Fruit fly (Drosophila melanogaster) whole organism, embryonic: ENCODE data around the gene CG12012.

Source experiments
- Atf3 ChIP-seq: fragments of 200-800 bp; sonication (Bioruptor generic); optimal IDR thresholded peaks from 3 replicates; lab custom pipeline; 2016; ENCODE audit warnings: missing biosample characterization, missing genetic modification characterization
- CG10565 ChIP-seq: fragments of 200-800 bp; sonication (Bioruptor generic); optimal IDR thresholded peaks from 3 replicates; lab custom pipeline; 2016; ENCODE audit warnings: missing biosample characterization, mild to moderate bottlenecking, missing genetic modification characterization
- CG12391 ChIP-seq: fragments of 200-800 bp; sonication (Bioruptor generic); optimal IDR thresholded peaks from 3 replicates; lab custom pipeline; 2018; ENCODE audit warnings: missing biosample characterization, mild to moderate bottlenecking, missing genetic modification characterization, moderate library complexity
- CG14441 ChIP-seq: fragments of 200-800 bp; sonication (Bioruptor generic); IDR thresholded peaks from 2 replicates; pipeline ENCODE4 v1.3.6; 2022; ENCODE audit warnings: missing biosample characterization, missing genetic modification characterization
- CG14710 ChIP-seq: fragments of 200-800 bp; sonication (Bioruptor generic); optimal IDR thresholded peaks from 3 replicates; lab custom pipeline; 2019; ENCODE audit warnings: missing biosample characterization, mild to moderate bottlenecking, missing genetic modification characterization, moderate library complexity
- CG15269 ChIP-seq: fragments of 200-800 bp; sonication (Bioruptor generic); optimal IDR thresholded peaks from 2 replicates; lab custom pipeline; 2018; ENCODE audit warnings: missing biosample characterization, mild to moderate bottlenecking, missing genetic modification characterization, moderate library complexity
- CG15479 ChIP-seq: fragments of 200-800 bp; sonication (Bioruptor generic); optimal IDR thresholded peaks from 3 replicates; lab custom pipeline; 2019; ENCODE audit warnings: missing biosample characterization, mild to moderate bottlenecking, missing genetic modification characterization, moderate library complexity
- CG1603 ChIP-seq: fragments of 200-800 bp; sonication (Bioruptor generic); optimal IDR thresholded peaks from 2 replicates; lab custom pipeline; 2019; ENCODE audit warnings: missing biosample characterization, mild to moderate bottlenecking, missing genetic modification characterization, moderate library complexity
- CG2120 ChIP-seq: fragments of 200-800 bp; sonication (Bioruptor generic); optimal IDR thresholded peaks from 3 replicates; lab custom pipeline; 2016; ENCODE audit warnings: missing biosample characterization, missing genetic modification characterization
- CG2199 ChIP-seq: fragments of 200-800 bp; sonication (Bioruptor generic); IDR thresholded peaks from 3 replicates; pipeline ENCODE4 v1.3.6; 2022; ENCODE audit warnings: missing biosample characterization, missing genetic modification characterization
- CG2678 ChIP-seq: fragments of 200-800 bp; sonication (Bioruptor generic); optimal IDR thresholded peaks from 3 replicates; lab custom pipeline; 2019; ENCODE audit warnings: missing biosample characterization, mild to moderate bottlenecking, missing genetic modification characterization, moderate library complexity
- CG3163 ChIP-seq: fragments of 200-800 bp; sonication (Bioruptor generic); optimal IDR thresholded peaks from 3 replicates; lab custom pipeline; 2016; ENCODE audit warnings: missing biosample characterization, missing genetic modification characterization
- CG32532 ChIP-seq: fragments of 200-800 bp; sonication (Bioruptor generic); IDR thresholded peaks from 2 replicates; pipeline ENCODE4 v1.3.6; 2022; ENCODE audit warnings: missing biosample characterization, missing genetic modification characterization
- CG33557 ChIP-seq: fragments of 200-800 bp; sonication (Bioruptor generic); optimal IDR thresholded peaks from 2 replicates; lab custom pipeline; 2019; ENCODE audit warnings: missing biosample characterization, mild to moderate bottlenecking, missing genetic modification characterization, moderate library complexity
- CG4820 ChIP-seq: fragments of 200-800 bp; sonication (Bioruptor generic); optimal IDR thresholded peaks from 3 replicates; lab custom pipeline; 2016; ENCODE audit warnings: missing biosample characterization, missing genetic modification characterization
- CG6254 ChIP-seq: fragments of 200-800 bp; sonication (Bioruptor generic); optimal IDR thresholded peaks from 3 replicates; lab custom pipeline; 2017; ENCODE audit warnings: mild to moderate bottlenecking, missing biosample characterization, missing genetic modification reagents, missing genetic modification characterization
- CG6689 ChIP-seq: fragments of 200-800 bp; sonication (Bioruptor generic); IDR thresholded peaks from 2 replicates; pipeline ENCODE4 v1.3.6; 2022; ENCODE audit warnings: missing biosample characterization, missing genetic modification characterization
- CG8290 ChIP-seq, 3 experiments: fragments of 200-800 bp; sonication (Bioruptor generic); optimal IDR thresholded peaks; 2 replicates each; lab custom pipeline; 2016 to 2019; ENCODE audit warnings: missing biosample characterization in 3 of 3, missing genetic modification characterization in 3 of 3, mild to moderate bottlenecking in 2 of 3, moderate library complexity in 1 of 3
- Drgx ChIP-seq: fragments of 200-800 bp; sonication (Bioruptor generic); IDR thresholded peaks from 2 replicates; pipeline ENCODE4 v1.3.6; 2022; ENCODE audit warnings: missing biosample characterization, missing genetic modification characterization
- Hr51 ChIP-seq, 2 experiments: fragments of 200-800 bp; sonication (Bioruptor generic); optimal IDR thresholded peaks; 2 replicates in 1 of 2; 3 replicates in 1 of 2; lab custom pipeline; 2016 to 2018; ENCODE audit warnings: missing biosample characterization in 2 of 2, missing genetic modification characterization in 2 of 2, mild to moderate bottlenecking in 1 of 2, moderate library complexity in 1 of 2
- Med ChIP-seq: fragments of 200-800 bp; sonication (Bioruptor generic); peaks from one replicate; lab custom pipeline; 2016; ENCODE audit warnings: missing biosample characterization, missing genetic modification characterization, mild to moderate bottlenecking, inconsistent platforms, moderate library complexity
- Neu2 ChIP-seq: fragments of 200-800 bp; sonication (Bioruptor generic); optimal IDR thresholded peaks from 3 replicates; lab custom pipeline; 2016; ENCODE audit warnings: missing biosample characterization, missing genetic modification characterization, borderline replicate concordance
- Ptx1 ChIP-seq: fragments of 200-800 bp; sonication (Bioruptor generic); IDR thresholded peaks from 2 replicates; pipeline ENCODE4 v1.3.6; 2022; ENCODE audit warnings: missing biosample characterization, missing genetic modification characterization
- Scr ChIP-seq: fragments of 200-800 bp; sonication (Bioruptor generic); IDR thresholded peaks from 2 replicates; pipeline ENCODE4 v1.3.6; 2022; ENCODE audit warnings: missing biosample characterization, missing genetic modification characterization; ENCODE audit not compliant: partially characterized antibody
- Sox102F ChIP-seq: fragments of 200-800 bp; sonication (Bioruptor generic); optimal IDR thresholded peaks from 2 replicates; lab custom pipeline; 2018; ENCODE audit warnings: missing biosample characterization, mild to moderate bottlenecking, missing genetic modification characterization, moderate library complexity
- bbx ChIP-seq: fragments of 200-800 bp; sonication (Bioruptor generic); IDR thresholded peaks from 2 replicates; pipeline ENCODE4 v1.3.6; 2022; ENCODE audit warnings: missing biosample characterization, missing genetic modification characterization; ENCODE audit not compliant: partially characterized antibody
- br ChIP-seq: fragments of >200 bp; optimal IDR thresholded peaks from 2 replicates; lab custom pipeline; 2017
- cg ChIP-seq: fragments of 200-800 bp; sonication (Bioruptor generic); optimal IDR thresholded peaks from 3 replicates; lab custom pipeline; 2019; ENCODE audit warnings: missing biosample characterization, mild to moderate bottlenecking, missing genetic modification characterization, moderate library complexity
- chinmo ChIP-seq: fragments of 200-800 bp; sonication (Bioruptor generic); IDR thresholded peaks from 4 replicates; pipeline ENCODE4 v1.3.6; 2022; ENCODE audit warnings: missing biosample characterization, missing genetic modification characterization; ENCODE audit not compliant: partially characterized antibody
- croc ChIP-seq: fragments of 200-800 bp; sonication (Bioruptor generic); conservative IDR thresholded peaks from 3 replicates; pipeline ENCODE4 v1.3.6; 2022; ENCODE audit warnings: missing biosample characterization, missing genetic modification characterization
- dysf ChIP-seq: fragments of 200-800 bp; sonication (Bioruptor generic); IDR thresholded peaks from 3 replicates; pipeline ENCODE4 v1.3.6; 2022; ENCODE audit warnings: missing biosample characterization, missing genetic modification characterization
- fd3F ChIP-seq: fragments of 200-800 bp; sonication (Bioruptor generic); optimal IDR thresholded peaks from 2 replicates; lab custom pipeline; 2018; ENCODE audit warnings: missing biosample characterization, mild to moderate bottlenecking, missing genetic modification characterization, moderate library complexity
- ftz-f1 ChIP-seq: fragments of 200-800 bp; sonication (Bioruptor generic); optimal IDR thresholded peaks from 2 replicates; lab custom pipeline; 2016; ENCODE audit warnings: missing biosample characterization, missing genetic modification characterization
- gem ChIP-seq: fragments of 200-800 bp; sonication (Bioruptor generic); optimal IDR thresholded peaks from 2 replicates; lab custom pipeline; 2019; ENCODE audit warnings: missing biosample characterization, mild to moderate bottlenecking, missing genetic modification characterization, moderate library complexity
- grau ChIP-seq: fragments of 200-800 bp; optimal IDR thresholded peaks from 3 replicates; lab custom pipeline; 2019; ENCODE audit warnings: missing biosample characterization, mild to moderate bottlenecking, missing genetic modification characterization, moderate library complexity
- grn ChIP-seq: fragments of 200-800 bp; sonication (Bioruptor generic); optimal IDR thresholded peaks from 3 replicates; lab custom pipeline; 2017; ENCODE audit warnings: missing biosample characterization, missing genetic modification characterization
- gsb ChIP-seq: fragments of 200-800 bp; sonication (Bioruptor generic); IDR thresholded peaks from 2 replicates; pipeline ENCODE4 v1.3.6; 2022; ENCODE audit warnings: missing biosample characterization, missing genetic modification characterization
- hth ChIP-seq: fragments of >200 bp; optimal IDR thresholded peaks from 2 replicates; lab custom pipeline; 2017; ENCODE audit warnings: inconsistent platforms
- ken ChIP-seq: fragments of 200-800 bp; sonication (Bioruptor generic); IDR thresholded peaks from 3 replicates; pipeline ENCODE4 v1.3.6; 2022; ENCODE audit warnings: missing biosample characterization, missing genetic modification characterization
- lab ChIP-seq: fragments of 200-800 bp; sonication (Bioruptor generic); optimal IDR thresholded peaks from 3 replicates; lab custom pipeline; 2017; ENCODE audit warnings: missing biosample characterization, missing genetic modification characterization, mild to moderate bottlenecking, moderate library complexity, missing genetic modification reagents
- lilli ChIP-seq: fragments of 200-800 bp; sonication (Bioruptor generic); optimal IDR thresholded peaks from 3 replicates; lab custom pipeline; 2016; ENCODE audit warnings: missing biosample characterization, missing genetic modification characterization
- nerfin-1 ChIP-seq: fragments of 200-800 bp; sonication (Bioruptor generic); optimal IDR thresholded peaks from 3 replicates; lab custom pipeline; 2019; ENCODE audit warnings: missing biosample characterization, mild to moderate bottlenecking, missing genetic modification characterization, moderate library complexity
- nmo ChIP-seq: fragments of 200-800 bp; sonication (Bioruptor generic); optimal IDR thresholded peaks from 2 replicates; lab custom pipeline; 2018; ENCODE audit warnings: missing biosample characterization, mild to moderate bottlenecking, missing genetic modification characterization, moderate library complexity
- prd ChIP-seq, 3 experiments: fragments of >200 bp in 2 of 3; fragments of 200-800 bp in 1 of 3; sonication (Bioruptor generic) in 1 of 3; optimal IDR thresholded peaks in 2 of 3; IDR thresholded peaks in 1 of 3; 2 replicates in 2 of 3; 3 replicates in 1 of 3; pipeline versions ENCODE4 v1.3.6 to Lab custom; 2017 to 2022; ENCODE audit warnings: missing biosample characterization in 1 of 3, missing genetic modification characterization in 1 of 3
- seq ChIP-seq: fragments of 200-800 bp; sonication (Bioruptor generic); IDR thresholded peaks from 2 replicates; pipeline ENCODE4 v1.3.6; 2022; ENCODE audit warnings: missing biosample characterization, missing genetic modification characterization
- slbo ChIP-seq: fragments of 200-800 bp; sonication (Bioruptor generic); IDR thresholded peaks from 2 replicates; pipeline ENCODE4 v1.3.6; 2022; ENCODE audit warnings: missing biosample characterization, missing genetic modification characterization
- vvl ChIP-seq: fragments of 200-800 bp; sonication (Bioruptor generic); IDR thresholded peaks from 2 replicates; pipeline ENCODE4 v1.3.6; 2022; ENCODE audit warnings: missing biosample characterization, missing genetic modification characterization

CG12012 gene

DNA sequence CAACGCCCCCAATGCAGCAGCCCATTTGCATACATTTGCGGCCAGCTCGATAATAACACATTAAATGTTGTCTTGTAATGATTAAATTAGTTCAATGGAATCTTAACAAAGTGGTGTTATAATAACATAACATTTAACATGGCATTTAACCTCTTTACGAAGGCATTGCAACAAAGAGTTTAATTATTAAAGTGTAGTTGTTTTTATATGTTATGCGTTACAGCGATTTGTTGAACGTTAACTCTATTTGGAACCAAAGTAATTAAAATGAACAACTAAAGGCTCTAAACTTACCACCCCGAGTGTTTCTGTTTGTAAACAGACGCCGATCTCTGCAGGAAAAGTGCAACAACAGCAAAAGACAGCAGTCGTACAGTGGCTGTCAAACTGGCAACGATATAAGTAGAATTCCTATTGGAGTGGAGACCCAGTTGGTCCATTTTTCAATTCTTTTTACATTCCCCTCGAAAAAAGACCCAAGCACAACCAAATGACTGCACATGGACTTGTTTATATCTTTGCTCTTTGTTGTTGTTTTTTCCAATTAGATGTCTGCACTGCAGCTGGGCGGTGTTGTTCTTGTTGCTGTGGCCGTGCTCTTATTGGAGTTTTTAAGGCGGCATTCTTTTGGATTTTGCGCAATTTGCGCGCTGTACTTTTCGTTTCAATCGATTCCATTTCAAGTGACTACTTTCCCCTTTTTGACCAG lies 37.5 kb upstream of the CG12012 start (continued):
- TF ChIP-seq bbx: no peak
- no peak for TF ChIP-seq br (lab: Kevin White, UChicago)
- no peak for TF ChIP-seq CG33557
- TF ChIP-seq Neu2 (GFP tag; lab: Kevin White, UChicago): peak; percentile 88
- peak; percentile 23; the same call in 1 of the 3 replicates for TF ChIP-seq croc (GFP tag; lab: Robert Waterston, UW)
- TF ChIP-seq CG6254 (GFP tag; lab: Kevin White, UChicago): peak; percentile 27
- TF ChIP-seq CG10565: no peak
- 0 out of 3 replicates have a peak, but pooled peaks have one; percentile 41 for TF ChIP-seq CG2199 (GFP tag; lab: Robert Waterston, UW)
- TF ChIP-seq CG3163 (GFP tag; lab: Kevin White, UChicago): no peak
- peak; percentile 38 for TF ChIP-seq nmo (GFP tag; lab: Kevin White, UChicago)
- 0 out of 2 replicates have a peak, but pooled peaks have one; percentile 18 for TF ChIP-seq CG6689
- no peak for TF ChIP-seq Atf3 (GFP tag; lab: Kevin White, UChicago)
- TF ChIP-seq ken: no peak
- peak; percentile 19 for TF ChIP-seq CG15479 (GFP tag; lab: Kevin White, UChicago)
- TF ChIP-seq ftz-f1 (GFP tag; lab: Kevin White, UChicago): no peak
- TF ChIP-seq Scr (GFP tag; lab: Robert Waterston, UW): no peak
- TF ChIP-seq cg (GFP tag; lab: Kevin White, UChicago): no peak
- peak; percentile 75 for TF ChIP-seq Drgx (GFP tag; lab: Robert Waterston, UW)
- no peak for TF ChIP-seq grn (GFP tag; lab: Kevin White, UChicago)
- no peak for TF ChIP-seq hth (lab: Kevin White, UChicago)
- peak; percentile 16 for TF ChIP-seq CG1603 (tag; lab: Kevin White, UChicago)
- peak; percentile 9 for TF ChIP-seq Sox102F
- peak; percentile 28 for TF ChIP-seq CG14710 (tag; lab: Kevin White, UChicago)
- no peak for TF ChIP-seq lilli (GFP tag; lab: Kevin White, UChicago)

DNA sequence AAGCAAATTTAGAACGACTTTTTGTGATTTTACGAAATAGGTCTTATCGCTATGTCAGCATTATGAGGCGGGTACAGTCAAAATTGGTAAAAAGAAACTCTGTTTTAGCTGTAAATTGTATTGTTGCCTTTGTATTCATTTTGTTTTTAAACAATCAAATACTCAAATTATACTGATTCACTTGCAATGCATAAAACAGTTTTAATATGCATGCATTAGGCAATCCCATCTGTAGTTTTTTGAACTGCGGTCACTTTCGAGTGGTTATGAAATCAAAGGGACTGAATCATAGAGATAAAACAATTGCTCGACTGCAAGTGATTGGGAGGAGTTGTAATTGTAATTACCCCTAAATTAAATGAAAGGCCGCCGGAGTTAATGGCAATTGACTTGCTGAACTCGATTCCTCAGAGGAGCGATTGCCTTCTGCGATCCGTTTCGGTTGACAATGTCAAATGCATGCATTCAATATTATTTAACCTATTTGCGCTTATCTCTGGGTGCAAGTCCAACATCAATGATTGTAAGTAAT lies 36.8 kb upstream of the CG12012 start:
- TF ChIP-seq seq (GFP tag; lab: Robert Waterston, UW) (peak; percentile 54), fd3F (GFP tag; lab: Kevin White, UChicago) (no peak), CG2678 (peak; percentile 20), CG4820 (GFP tag; lab: Kevin White, UChicago) (no peak), CG14441 (GFP tag; lab: Robert Waterston, UW) (0 out of 2 replicates have a peak, but pooled peaks have one; percentile 22), gem (peak; percentile 16), lab (GFP tag; lab: Kevin White, UChicago) (peak; percentile 37), CG10565 (no peak), Hr51 (GFP tag; optimal IDR thresholded peaks at IDR 0.05; lab: Kevin White, UChicago) (peak in 1 of 2 experiments; percentile 35), dysf (GFP tag; lab: Robert Waterston, UW) (0 out of 3 replicates have a peak, but pooled peaks have one; percentile 34), chinmo (0 out of 4 replicates have a peak, but pooled peaks have one; percentile 17), CG32532 (GFP tag; lab: Robert Waterston, UW) (peak; percentile 16; the same call in 1 of the 2 replicates), Ptx1 (GFP tag; lab: Robert Waterston, UW) (0 out of 2 replicates have a peak, but pooled peaks have one; percentile 13), CG12391 (tag; lab: Kevin White, UChicago) (peak; percentile 7), grau (tag; lab: Kevin White, UChicago) (peak; percentile 72), Med (GFP tag; lab: Kevin White, UChicago) (peak; percentile 58), CG8290 (GFP tag; optimal IDR thresholded peaks at IDR 0.05; lab: Kevin White, UChicago) (no peak), CG8290 (tag; optimal IDR thresholded peaks at IDR 0.05; lab: Kevin White, UChicago) (peak in 1 of 2 experiments; percentile 38), prd (optimal IDR thresholded peaks at IDR 0.05; lab: Kevin White, UChicago) (no peak), prd (GFP tag; IDR thresholded peaks at IDR 0.05; lab: Robert Waterston, UW) (0 out of 3 replicates have a peak, but pooled peaks have one; percentile 9), gsb (GFP tag; lab: Robert Waterston, UW) (peak; percentile 32; the same call in 1 of the 2 replicates), CG15269 (peak; percentile 45), CG2120 (peak; percentile 46), slbo (GFP tag; lab: Robert Waterston, UW) (peak; percentile 55), vvl (GFP tag; lab: Robert Waterston, UW) (0 out of 2 replicates have a peak, but pooled peaks have one; percentile 19), nerfin-1 (tag; lab: Kevin White, UChicago) (no peak)
